Fruit fly (Drosophila melanogaster) whole organism, embryonic: ENCODE measurements around the gene CG8925.

Experiments used
- Atf-2 ChIP-seq: fragments of 200-800 bp; sonication (Bioruptor generic); optimal IDR thresholded peaks from 2 replicates; lab custom pipeline; 2016; ENCODE audit warnings: missing biosample characterization, missing genetic modification characterization
- Atf3 ChIP-seq: fragments of 200-800 bp; sonication (Bioruptor generic); optimal IDR thresholded peaks from 3 replicates; lab custom pipeline; 2016; ENCODE audit warnings: missing biosample characterization, missing genetic modification characterization
- B-H2 ChIP-seq: fragments of 200-800 bp; sonication (Bioruptor generic); optimal IDR thresholded peaks from 2 replicates; lab custom pipeline; 2018; ENCODE audit warnings: missing biosample characterization, mild to moderate bottlenecking, missing genetic modification characterization
- CG1024 ChIP-seq: fragments of 200-800 bp; sonication (Bioruptor generic); IDR thresholded peaks from 2 replicates; pipeline ENCODE4 v1.3.6; 2022; ENCODE audit warnings: missing biosample characterization, missing genetic modification characterization
- CG11247 ChIP-seq: fragments of 200-800 bp; sonication (Bioruptor generic); IDR thresholded peaks from 2 replicates; pipeline ENCODE4 v1.3.6; 2022; ENCODE audit warnings: missing biosample characterization, missing genetic modification characterization
- CG11696 ChIP-seq: fragments of 200-800 bp; sonication (Bioruptor generic); IDR thresholded peaks from 2 replicates; pipeline ENCODE4 v1.3.6; 2022; ENCODE audit warnings: missing biosample characterization, missing genetic modification characterization
- CG13424 ChIP-seq: fragments of 200-800 bp; sonication (Bioruptor generic); optimal IDR thresholded peaks from 2 replicates; lab custom pipeline; 2019; ENCODE audit warnings: missing biosample characterization, mild to moderate bottlenecking, missing genetic modification characterization, moderate library complexity
- CG14441 ChIP-seq: fragments of 200-800 bp; sonication (Bioruptor generic); IDR thresholded peaks from 2 replicates; pipeline ENCODE4 v1.3.6; 2022; ENCODE audit warnings: missing biosample characterization, missing genetic modification characterization
- CG14710 ChIP-seq: fragments of 200-800 bp; sonication (Bioruptor generic); optimal IDR thresholded peaks from 3 replicates; lab custom pipeline; 2019; ENCODE audit warnings: missing biosample characterization, mild to moderate bottlenecking, missing genetic modification characterization, moderate library complexity
- CG1602 ChIP-seq: fragments of 200-800 bp; sonication (Bioruptor generic); optimal IDR thresholded peaks from 3 replicates; lab custom pipeline; 2016; ENCODE audit warnings: missing biosample characterization, missing genetic modification characterization
- CG16779 ChIP-seq: fragments of 200-800 bp; sonication (Bioruptor generic); IDR thresholded peaks from 2 replicates; pipeline ENCODE4 v1.3.6; 2022; ENCODE audit warnings: missing biosample characterization, missing genetic modification characterization
- CG16813 ChIP-seq: fragments of 200-800 bp; sonication (Bioruptor generic); IDR thresholded peaks from 3 replicates; pipeline ENCODE4 v1.3.6; 2022; ENCODE audit warnings: missing biosample characterization, missing genetic modification characterization; ENCODE audit not compliant: partially characterized antibody
- CG18599 ChIP-seq: fragments of 200-800 bp; sonication (Bioruptor generic); optimal IDR thresholded peaks from 3 replicates; lab custom pipeline; 2017; ENCODE audit warnings: missing biosample characterization, missing genetic modification characterization, mild to moderate bottlenecking, moderate library complexity, missing genetic modification reagents
- CG2199 ChIP-seq: fragments of 200-800 bp; sonication (Bioruptor generic); IDR thresholded peaks from 3 replicates; pipeline ENCODE4 v1.3.6; 2022; ENCODE audit warnings: missing biosample characterization, missing genetic modification characterization
- CG34224 ChIP-seq: fragments of 200-800 bp; sonication (Bioruptor generic); IDR thresholded peaks from 3 replicates; pipeline ENCODE4 v1.3.6; 2022; ENCODE audit warnings: missing biosample characterization, missing genetic modification characterization; ENCODE audit not compliant: partially characterized antibody
- CG34376 ChIP-seq: fragments of 200-800 bp; sonication (Bioruptor generic); optimal IDR thresholded peaks from 2 replicates; lab custom pipeline; 2018; ENCODE audit warnings: missing biosample characterization, mild to moderate bottlenecking, missing genetic modification characterization
- CG34422 ChIP-seq: fragments of 200-800 bp; sonication (Bioruptor generic); IDR thresholded peaks from 3 replicates; pipeline ENCODE4 v1.3.6; 2022; ENCODE audit warnings: missing biosample characterization, missing genetic modification characterization
- CG6254 ChIP-seq: fragments of 200-800 bp; sonication (Bioruptor generic); optimal IDR thresholded peaks from 3 replicates; lab custom pipeline; 2017; ENCODE audit warnings: mild to moderate bottlenecking, missing biosample characterization, missing genetic modification reagents, missing genetic modification characterization
- CG8089 ChIP-seq: fragments of 200-800 bp; sonication (Bioruptor generic); optimal IDR thresholded peaks from 3 replicates; lab custom pipeline; 2016; ENCODE audit warnings: missing biosample characterization, missing genetic modification characterization
- CG9727 ChIP-seq: fragments of 200-800 bp; sonication (Bioruptor generic); optimal IDR thresholded peaks from 3 replicates; lab custom pipeline; 2017; ENCODE audit warnings: missing biosample characterization, mild to moderate bottlenecking, missing genetic modification characterization
- CG9932 ChIP-seq: fragments of 200-800 bp; sonication (Bioruptor generic); IDR thresholded peaks from 2 replicates; pipeline ENCODE4 v1.3.6; 2022; ENCODE audit warnings: missing biosample characterization, missing genetic modification characterization
- D19A ChIP-seq: fragments of 200-800 bp; optimal IDR thresholded peaks from 3 replicates; lab custom pipeline; 2019; ENCODE audit warnings: missing biosample characterization, mild to moderate bottlenecking, missing genetic modification characterization, moderate library complexity
- Dek ChIP-seq: fragments of 200-800 bp; sonication (Bioruptor generic); optimal IDR thresholded peaks from 3 replicates; lab custom pipeline; 2019; ENCODE audit warnings: missing biosample characterization, mild to moderate bottlenecking, missing genetic modification characterization, moderate library complexity
- Dfd ChIP-seq, 2 experiments: fragments of >200 bp; optimal IDR thresholded peaks; 2 replicates each; lab custom pipeline; 2017; ENCODE audit warnings: missing biosample characterization in 2 of 2, missing genetic modification characterization in 2 of 2
- Dip3 ChIP-seq: fragments of 200-800 bp; sonication (Bioruptor generic); optimal IDR thresholded peaks from 3 replicates; lab custom pipeline; 2016; ENCODE audit warnings: missing biosample characterization, missing genetic modification characterization
- HLH3B ChIP-seq: fragments of 200-800 bp; sonication (Bioruptor generic); IDR thresholded peaks from 2 replicates; pipeline ENCODE4 v1.3.6; 2022; ENCODE audit warnings: missing biosample characterization, missing genetic modification characterization
- Hand ChIP-seq: fragments of 200-800 bp; sonication (Bioruptor generic); optimal IDR thresholded peaks from 2 replicates; lab custom pipeline; 2017; ENCODE audit warnings: mild to moderate bottlenecking, missing biosample characterization, missing genetic modification reagents, missing genetic modification characterization
- HmgZ ChIP-seq: fragments of 200-800 bp; sonication (Bioruptor generic); optimal IDR thresholded peaks from 2 replicates; lab custom pipeline; 2018; ENCODE audit warnings: missing biosample characterization, mild to moderate bottlenecking, missing genetic modification characterization
- Max ChIP-seq: fragments of 200-800 bp; sonication (Bioruptor generic); optimal IDR thresholded peaks from 2 replicates; lab custom pipeline; 2016; ENCODE audit warnings: missing biosample characterization, mild to moderate bottlenecking, missing genetic modification characterization
- Optix ChIP-seq: fragments of 200-800 bp; sonication (Bioruptor generic); IDR thresholded peaks from 3 replicates; pipeline ENCODE4 v1.3.6; 2022; ENCODE audit warnings: missing biosample characterization, missing genetic modification characterization
- Sox100B ChIP-seq: fragments of 200-800 bp; sonication (Bioruptor generic); optimal IDR thresholded peaks from 3 replicates; lab custom pipeline; 2018; ENCODE audit warnings: missing biosample characterization, mild to moderate bottlenecking, missing genetic modification characterization
- aop ChIP-seq: fragments of 200-800 bp; sonication (Bioruptor generic); IDR thresholded peaks from 2 replicates; pipeline ENCODE4 v1.3.6; 2022; ENCODE audit warnings: missing biosample characterization, missing genetic modification characterization
- az2 ChIP-seq: fragments of 200-800 bp; sonication (Bioruptor generic); optimal IDR thresholded peaks from 3 replicates; lab custom pipeline; 2016; ENCODE audit warnings: missing biosample characterization, missing genetic modification characterization
- cato ChIP-seq: fragments of 200-800 bp; sonication (Bioruptor generic); optimal IDR thresholded peaks from 2 replicates; lab custom pipeline; 2016; ENCODE audit warnings: missing biosample characterization, missing genetic modification characterization, borderline replicate concordance
- ci ChIP-seq: fragments of 200-800 bp; sonication (Bioruptor generic); IDR thresholded peaks from 3 replicates; pipeline ENCODE4 v1.3.6; 2022; ENCODE audit warnings: missing biosample characterization, missing genetic modification characterization
- crol ChIP-seq: fragments of 200-800 bp; sonication (Bioruptor generic); IDR thresholded peaks from 2 replicates; pipeline ENCODE4 v1.3.6; 2022; ENCODE audit warnings: missing biosample characterization, missing genetic modification characterization
- cwo ChIP-seq: fragments of 200-800 bp; sonication (Bioruptor generic); optimal IDR thresholded peaks from 3 replicates; lab custom pipeline; 2017; ENCODE audit warnings: missing biosample characterization, missing genetic modification characterization, mild to moderate bottlenecking, moderate library complexity, missing genetic modification reagents
- ems ChIP-seq: fragments of 200-800 bp; sonication (Bioruptor generic); optimal IDR thresholded peaks from 3 replicates; lab custom pipeline; 2016; ENCODE audit warnings: missing biosample characterization, missing genetic modification characterization
- grau ChIP-seq: fragments of 200-800 bp; optimal IDR thresholded peaks from 3 replicates; lab custom pipeline; 2019; ENCODE audit warnings: missing biosample characterization, mild to moderate bottlenecking, missing genetic modification characterization, moderate library complexity
- kay ChIP-seq: fragments of 200-800 bp; sonication (Bioruptor generic); optimal IDR thresholded peaks from 2 replicates; lab custom pipeline; 2016; ENCODE audit warnings: missing biosample characterization, missing genetic modification characterization
- oc ChIP-seq: fragments of 200-800 bp; sonication (Bioruptor generic); optimal IDR thresholded peaks from 2 replicates; lab custom pipeline; 2018; ENCODE audit warnings: missing biosample characterization, mild to moderate bottlenecking, missing genetic modification characterization, moderate library complexity
- onecut ChIP-seq: fragments of 200-800 bp; sonication (Bioruptor generic); IDR thresholded peaks from 2 replicates; pipeline ENCODE4 v1.3.6; 2022; ENCODE audit warnings: missing biosample characterization, missing genetic modification characterization
- org-1 ChIP-seq: fragments of 200-800 bp; sonication (Bioruptor generic); optimal IDR thresholded peaks from 2 replicates; lab custom pipeline; 2017; ENCODE audit warnings: missing biosample characterization, missing genetic modification characterization
- pfk ChIP-seq: fragments of 200-800 bp; sonication (Bioruptor generic); optimal IDR thresholded peaks from 2 replicates; lab custom pipeline; 2018; ENCODE audit warnings: missing biosample characterization, mild to moderate bottlenecking, missing genetic modification characterization, moderate library complexity
- phol ChIP-seq: fragments of 200-800 bp; sonication (Bioruptor generic); optimal IDR thresholded peaks from 3 replicates; lab custom pipeline; 2018; ENCODE audit warnings: missing biosample characterization, mild to moderate bottlenecking, missing genetic modification characterization, moderate library complexity
- sc ChIP-seq, 3 experiments: fragments of >200 bp in 2 of 3; fragments of 200-800 bp in 1 of 3; sonication (Bioruptor generic) in 1 of 3; optimal IDR thresholded peaks; 2 replicates in 2 of 3; 3 replicates in 1 of 3; lab custom pipeline; 2017; ENCODE audit warnings: mild to moderate bottlenecking in 1 of 3, missing biosample characterization in 1 of 3, missing genetic modification characterization in 1 of 3, missing genetic modification reagents in 1 of 3
- sd ChIP-seq: fragments of 200-800 bp; sonication (Bioruptor generic); optimal IDR thresholded peaks from 3 replicates; lab custom pipeline; 2018; ENCODE audit warnings: missing biosample characterization, mild to moderate bottlenecking, missing genetic modification characterization, moderate library complexity
- slou ChIP-seq: fragments of 200-800 bp; sonication (Bioruptor generic); optimal IDR thresholded peaks from 3 replicates; lab custom pipeline; 2016; ENCODE audit warnings: missing biosample characterization, missing genetic modification characterization
- twi ChIP-seq: fragments of 200-800 bp; optimal IDR thresholded peaks from 2 replicates; lab custom pipeline; 2019; ENCODE audit warnings: missing biosample characterization, mild to moderate bottlenecking, missing genetic modification characterization, moderate library complexity
- yki ChIP-seq: fragments of >200 bp; optimal IDR thresholded peaks from 3 replicates; lab custom pipeline; 2018

CG8925 gene

dm6 chr3R:16208106-16208780, 36.5 kb downstream of the CG8925 start (continued):
- TF ChIP-seq Atf-2 (GFP tag; lab: Kevin White, UChicago) = no peak
- TF ChIP-seq CG9727 = no peak
- peak; percentile 58 for TF ChIP-seq CG18599 (GFP tag; lab: Kevin White, UChicago)
- TF ChIP-seq cwo = peak; percentile 55
- TF ChIP-seq CG34376 (GFP tag; lab: Kevin White, UChicago) = peak; percentile 51
- no peak for TF ChIP-seq ems
- TF ChIP-seq yki (lab: Kevin White, UChicago) = no peak
- 0 out of 3 replicates have a peak, but pooled peaks have one; percentile 25 for TF ChIP-seq CG34422
- TF ChIP-seq onecut (GFP tag; lab: Robert Waterston, UW) = no peak
- TF ChIP-seq ci = peak; percentile 50; the same call in 1 of the 3 replicates
- no peak for TF ChIP-seq Dfd (GFP tag; optimal IDR thresholded peaks at IDR 0.05; lab: Kevin White, UChicago)
- peak; percentile 69 for TF ChIP-seq B-H2 (GFP tag; lab: Kevin White, UChicago)
- TF ChIP-seq CG16813 (GFP tag; lab: Robert Waterston, UW) = no peak
- TF ChIP-seq CG11247 (GFP tag; lab: Robert Waterston, UW) = no peak
- TF ChIP-seq pfk (GFP tag; lab: Kevin White, UChicago) = peak; percentile 54
- TF ChIP-seq D19A (tag; lab: Kevin White, UChicago) = peak; percentile 35
- TF ChIP-seq oc (tag; lab: Kevin White, UChicago) = no peak
- no peak for TF ChIP-seq CG13424 (tag; lab: Kevin White, UChicago)
- no peak for TF ChIP-seq Sox100B (GFP tag; lab: Kevin White, UChicago)
- TF ChIP-seq crol (GFP tag; lab: Robert Waterston, UW) = peak; percentile 99
- TF ChIP-seq sd (tag; lab: Kevin White, UChicago) = peak; percentile 71
- TF ChIP-seq az2 (GFP tag; lab: Kevin White, UChicago) = no peak
- no peak for TF ChIP-seq Atf3 (GFP tag; lab: Kevin White, UChicago)
- TF ChIP-seq Optix = no peak
- TF ChIP-seq twi (tag; lab: Kevin White, UChicago) = no peak
- no peak for TF ChIP-seq Hand
- no peak for TF ChIP-seq Dip3
- peak; percentile 46 for TF ChIP-seq aop (GFP tag; lab: Robert Waterston, UW)
- no peak for TF ChIP-seq CG1024 (GFP tag; lab: Robert Waterston, UW)
- no peak for TF ChIP-seq slou (GFP tag; lab: Kevin White, UChicago)
- no peak for TF ChIP-seq sc (optimal IDR thresholded peaks at IDR 0.05; lab: Kevin White, UChicago)
- TF ChIP-seq sc (GFP tag; optimal IDR thresholded peaks at IDR 0.05; lab: Kevin White, UChicago) = no peak
- no peak; the same call in 2 of the 3 replicates for TF ChIP-seq CG34224 (GFP tag; lab: Robert Waterston, UW)
- peak; percentile 27 for TF ChIP-seq grau (tag; lab: Kevin White, UChicago)
- TF ChIP-seq Max = no peak
- no peak for TF ChIP-seq cato (GFP tag; lab: Kevin White, UChicago)
- no peak for TF ChIP-seq kay
- TF ChIP-seq CG6254 = no peak
- no peak for TF ChIP-seq CG14710 (tag; lab: Kevin White, UChicago)
- peak; percentile 92 for TF ChIP-seq CG2199
- TF ChIP-seq CG14441 = peak; percentile 5; the same call in 1 of the 2 replicates
- TF ChIP-seq CG11696 (GFP tag; lab: Robert Waterston, UW) = no peak
- TF ChIP-seq Dek (tag; lab: Kevin White, UChicago) = peak; percentile 56
- no peak for TF ChIP-seq CG8089
- TF ChIP-seq CG9932 = peak; percentile 52
- TF ChIP-seq HmgZ (tag; lab: Kevin White, UChicago) = peak; percentile 14
- TF ChIP-seq org-1 = no peak
- no peak for TF ChIP-seq CG1602 (GFP tag; lab: Kevin White, UChicago)
- no peak for TF ChIP-seq HLH3B (GFP tag; lab: Robert Waterston, UW)
- peak; percentile 67; the same call in 1 of the 2 replicates for TF ChIP-seq CG16779 (GFP tag; lab: Robert Waterston, UW)
- TF ChIP-seq phol = no peak
